Fruit fly (Drosophila melanogaster) whole organism, embryonic: ENCODE measurements around the gene Ns4.

ENCODE experiments used
- B-H2 ChIP-seq: fragments of 200-800 bp; sonication (Bioruptor generic); optimal IDR thresholded peaks from 2 replicates; lab custom pipeline; 2018; ENCODE audit warnings: missing biosample characterization, mild to moderate bottlenecking, missing genetic modification characterization
- BEAF-32 ChIP-seq: fragments of 200-800 bp; sonication (Bioruptor generic); optimal IDR thresholded peaks from 3 replicates; lab custom pipeline; 2017; ENCODE audit warnings: missing biosample characterization, missing genetic modification characterization, mild to moderate bottlenecking, moderate library complexity, missing genetic modification reagents
- Bteb2 ChIP-seq: fragments of 200-800 bp; sonication (Bioruptor generic); optimal IDR thresholded peaks from 2 replicates; lab custom pipeline; 2016; ENCODE audit warnings: missing biosample characterization, missing genetic modification characterization
- CG10209 ChIP-seq: fragments of 200-800 bp; sonication (Bioruptor generic); optimal IDR thresholded peaks from 3 replicates; lab custom pipeline; 2017; ENCODE audit warnings: missing biosample characterization, mild to moderate bottlenecking, missing genetic modification characterization, missing genetic modification reagents
- CG12219 ChIP-seq: fragments of 200-800 bp; sonication (Bioruptor generic); optimal IDR thresholded peaks from 3 replicates; lab custom pipeline; 2018; ENCODE audit warnings: missing biosample characterization, mild to moderate bottlenecking, missing genetic modification characterization
- CG12942 ChIP-seq: fragments of 200-800 bp; sonication (Bioruptor generic); optimal IDR thresholded peaks from 3 replicates; lab custom pipeline; 2016; ENCODE audit warnings: missing biosample characterization, missing genetic modification characterization
- CG13624 ChIP-seq: fragments of 200-800 bp; sonication (Bioruptor generic); optimal IDR thresholded peaks from 2 replicates; lab custom pipeline; 2016; ENCODE audit warnings: missing biosample characterization, missing genetic modification characterization
- CG14667 ChIP-seq: fragments of 200-800 bp; sonication (Bioruptor generic); IDR thresholded peaks from 2 replicates; pipeline ENCODE4 v1.3.6; 2022; ENCODE audit warnings: missing biosample characterization, missing genetic modification characterization
- CG14710 ChIP-seq: fragments of 200-800 bp; sonication (Bioruptor generic); optimal IDR thresholded peaks from 3 replicates; lab custom pipeline; 2019; ENCODE audit warnings: missing biosample characterization, mild to moderate bottlenecking, missing genetic modification characterization, moderate library complexity
- CG15696 ChIP-seq: fragments of 200-800 bp; sonication (Bioruptor generic); optimal IDR thresholded peaks from 2 replicates; lab custom pipeline; 2019; ENCODE audit warnings: missing biosample characterization, mild to moderate bottlenecking, missing genetic modification characterization, moderate library complexity
- CG17385 ChIP-seq: fragments of 200-800 bp; sonication (Bioruptor generic); optimal IDR thresholded peaks from 3 replicates; lab custom pipeline; 2018; ENCODE audit warnings: missing biosample characterization, mild to moderate bottlenecking, missing genetic modification characterization
- CG17568 ChIP-seq: fragments of 200-800 bp; sonication (Bioruptor generic); optimal IDR thresholded peaks from 2 replicates; lab custom pipeline; 2018; ENCODE audit warnings: missing biosample characterization, mild to moderate bottlenecking, missing genetic modification characterization, moderate library complexity
- CG18619 ChIP-seq: fragments of 200-800 bp; sonication (Bioruptor generic); optimal IDR thresholded peaks from 3 replicates; lab custom pipeline; 2017; ENCODE audit warnings: missing biosample characterization, mild to moderate bottlenecking, missing genetic modification characterization
- CG2120 ChIP-seq: fragments of 200-800 bp; sonication (Bioruptor generic); optimal IDR thresholded peaks from 3 replicates; lab custom pipeline; 2016; ENCODE audit warnings: missing biosample characterization, missing genetic modification characterization
- CG2889 ChIP-seq: fragments of 200-800 bp; sonication (Bioruptor generic); IDR thresholded peaks from 3 replicates; pipeline ENCODE4 v1.3.6; 2022; ENCODE audit warnings: missing biosample characterization, missing genetic modification characterization
- CG33213 ChIP-seq: fragments of 200-800 bp; sonication (Bioruptor generic); optimal IDR thresholded peaks from 3 replicates; lab custom pipeline; 2016; ENCODE audit warnings: missing biosample characterization, missing genetic modification characterization
- CG4282 ChIP-seq: fragments of 200-800 bp; sonication (Bioruptor generic); optimal IDR thresholded peaks from 2 replicates; lab custom pipeline; 2016; ENCODE audit warnings: missing biosample characterization, missing genetic modification characterization
- CG7745 ChIP-seq: fragments of 200-800 bp; sonication (Bioruptor generic); optimal IDR thresholded peaks from 2 replicates; lab custom pipeline; 2018; ENCODE audit warnings: missing biosample characterization, mild to moderate bottlenecking, missing genetic modification characterization, moderate library complexity
- CG8290 ChIP-seq, 3 experiments: fragments of 200-800 bp; sonication (Bioruptor generic); optimal IDR thresholded peaks; 2 replicates each; lab custom pipeline; 2016 to 2019; ENCODE audit warnings: missing biosample characterization in 3 of 3, missing genetic modification characterization in 3 of 3, mild to moderate bottlenecking in 2 of 3, moderate library complexity in 1 of 3
- CG9817 ChIP-seq: fragments of 200-800 bp; sonication (Bioruptor generic); optimal IDR thresholded peaks from 2 replicates; lab custom pipeline; 2018; ENCODE audit warnings: missing biosample characterization, mild to moderate bottlenecking, missing genetic modification characterization, moderate library complexity
- E2f1 ChIP-seq: fragments of 200-800 bp; sonication (Bioruptor generic); IDR thresholded peaks from 2 replicates; pipeline ENCODE4 v1.3.6; 2022; ENCODE audit warnings: missing biosample characterization, missing genetic modification characterization
- E2f2 ChIP-seq: fragments of 200-800 bp; sonication (Bioruptor generic); IDR thresholded peaks from 2 replicates; pipeline ENCODE4 v1.3.6; 2022; ENCODE audit warnings: missing biosample characterization, missing genetic modification characterization
- Eip74EF ChIP-seq, 2 experiments: fragments of 200-800 bp in 1 of 2; fragments of >200 bp in 1 of 2; sonication (Bioruptor generic) in 1 of 2; optimal IDR thresholded peaks; 2 replicates each; lab custom pipeline; 2017 to 2019; ENCODE audit warnings: missing biosample characterization in 2 of 2, missing genetic modification characterization in 2 of 2, mild to moderate bottlenecking in 1 of 2, moderate library complexity in 1 of 2
- HLHmδ ChIP-seq: fragments of 200-800 bp; sonication (Bioruptor generic); optimal IDR thresholded peaks from 2 replicates; lab custom pipeline; 2018; ENCODE audit warnings: missing biosample characterization, mild to moderate bottlenecking, missing genetic modification characterization, moderate library complexity
- Hey ChIP-seq: fragments of 200-800 bp; sonication (Bioruptor generic); optimal IDR thresholded peaks from 3 replicates; lab custom pipeline; 2018; ENCODE audit warnings: missing biosample characterization, mild to moderate bottlenecking, missing genetic modification characterization
- Hr39 ChIP-seq: fragments of >200 bp; optimal IDR thresholded peaks from 2 replicates; lab custom pipeline; 2017
- Oli ChIP-seq: fragments of 200-800 bp; sonication (Bioruptor generic); optimal IDR thresholded peaks from 2 replicates; lab custom pipeline; 2018; ENCODE audit warnings: missing biosample characterization, mild to moderate bottlenecking, missing genetic modification characterization, moderate library complexity
- Ptx1 ChIP-seq: fragments of 200-800 bp; sonication (Bioruptor generic); IDR thresholded peaks from 2 replicates; pipeline ENCODE4 v1.3.6; 2022; ENCODE audit warnings: missing biosample characterization, missing genetic modification characterization
- Tbp ChIP-seq: fragments of >200 bp; optimal IDR thresholded peaks from 2 replicates; lab custom pipeline; 2018; ENCODE audit warnings: missing biosample characterization, missing genetic modification characterization
- ac ChIP-seq: fragments of 200-800 bp; sonication (Bioruptor generic); optimal IDR thresholded peaks from 3 replicates; lab custom pipeline; 2017; ENCODE audit warnings: missing biosample characterization, mild to moderate bottlenecking, missing genetic modification characterization
- bbx ChIP-seq: fragments of 200-800 bp; sonication (Bioruptor generic); IDR thresholded peaks from 2 replicates; pipeline ENCODE4 v1.3.6; 2022; ENCODE audit warnings: missing biosample characterization, missing genetic modification characterization; ENCODE audit not compliant: partially characterized antibody
- btn ChIP-seq: fragments of 200-800 bp; sonication (Bioruptor generic); optimal IDR thresholded peaks from 2 replicates; lab custom pipeline; 2016; ENCODE audit warnings: missing biosample characterization, missing genetic modification characterization
- croc ChIP-seq: fragments of 200-800 bp; sonication (Bioruptor generic); conservative IDR thresholded peaks from 3 replicates; pipeline ENCODE4 v1.3.6; 2022; ENCODE audit warnings: missing biosample characterization, missing genetic modification characterization
- disco-r ChIP-seq: fragments of 200-800 bp; sonication (Bioruptor generic); optimal IDR thresholded peaks from 2 replicates; lab custom pipeline; 2016; ENCODE audit warnings: missing biosample characterization, missing genetic modification characterization
- dm ChIP-seq: fragments of 200-800 bp; sonication (Bioruptor generic); optimal IDR thresholded peaks from 3 replicates; lab custom pipeline; 2016; ENCODE audit warnings: missing biosample characterization, missing genetic modification characterization
- emc ChIP-seq: fragments of 200-800 bp; sonication (Bioruptor generic); optimal IDR thresholded peaks from 2 replicates; lab custom pipeline; 2016; ENCODE audit warnings: missing biosample characterization, missing genetic modification characterization
- fu2 ChIP-seq: fragments of 200-800 bp; sonication (Bioruptor generic); optimal IDR thresholded peaks from 2 replicates; lab custom pipeline; 2016; ENCODE audit warnings: missing biosample characterization, missing genetic modification characterization
- gt ChIP-seq: fragments of 200-800 bp; sonication (Bioruptor generic); IDR thresholded peaks from 2 replicates; pipeline ENCODE4 v1.3.6; 2022; ENCODE audit warnings: missing biosample characterization, missing genetic modification characterization
- hb ChIP-seq: fragments of 200-800 bp; sonication (Bioruptor generic); IDR thresholded peaks from 3 replicates; pipeline ENCODE4 v1.3.6; 2022; ENCODE audit warnings: missing biosample characterization, missing genetic modification characterization; ENCODE audit not compliant: partially characterized antibody
- her ChIP-seq: fragments of 200-800 bp; sonication (Bioruptor generic); optimal IDR thresholded peaks from 2 replicates; lab custom pipeline; 2016; ENCODE audit warnings: missing biosample characterization, missing genetic modification characterization
- jigr1 ChIP-seq: fragments of 200-800 bp; sonication (Bioruptor generic); IDR thresholded peaks from 3 replicates; pipeline ENCODE4 v1.3.6; 2022; ENCODE audit warnings: missing biosample characterization, missing genetic modification characterization
- knrl ChIP-seq: fragments of 200-800 bp; sonication (Bioruptor generic); IDR thresholded peaks from 3 replicates; pipeline ENCODE4 v1.3.6; 2022; ENCODE audit warnings: missing biosample characterization, missing genetic modification characterization; ENCODE audit not compliant: partially characterized antibody
- pum ChIP-seq: fragments of 200-800 bp; sonication (Bioruptor generic); optimal IDR thresholded peaks from 2 replicates; lab custom pipeline; 2016; ENCODE audit warnings: missing biosample characterization, missing genetic modification characterization
- sob ChIP-seq: fragments of 200-800 bp; sonication (Bioruptor generic); IDR thresholded peaks from 2 replicates; pipeline ENCODE4 v1.3.6; 2022; ENCODE audit warnings: missing biosample characterization, missing genetic modification characterization
- sr ChIP-seq: fragments of 200-800 bp; sonication (Bioruptor generic); IDR thresholded peaks from 3 replicates; pipeline ENCODE4 v1.3.6; 2022; ENCODE audit warnings: missing biosample characterization, missing genetic modification characterization
- trem ChIP-seq: fragments of 200-800 bp; optimal IDR thresholded peaks from 3 replicates; lab custom pipeline; 2019; ENCODE audit warnings: missing biosample characterization, mild to moderate bottlenecking, missing genetic modification characterization, moderate library complexity
- tup ChIP-seq: fragments of 200-800 bp; sonication (Bioruptor generic); optimal IDR thresholded peaks from 2 replicates; lab custom pipeline; 2016; ENCODE audit warnings: missing biosample characterization, mild to moderate bottlenecking, missing genetic modification characterization, moderate library complexity
- unc-4 ChIP-seq: fragments of 200-800 bp; sonication (Bioruptor generic); IDR thresholded peaks from 2 replicates; pipeline ENCODE4 v1.3.6; 2022; ENCODE audit warnings: missing biosample characterization, missing genetic modification characterization; ENCODE audit not compliant: partially characterized antibody
- usp ChIP-seq: fragments of >200 bp; optimal IDR thresholded peaks from 2 replicates; lab custom pipeline; 2017; ENCODE audit warnings: missing biosample characterization, missing genetic modification characterization
- wdn ChIP-seq: fragments of 200-800 bp; sonication (Bioruptor generic); IDR thresholded peaks from 2 replicates; pipeline ENCODE4 v1.3.6; 2022; ENCODE audit warnings: missing biosample characterization, missing genetic modification characterization
- yki ChIP-seq: fragments of >200 bp; optimal IDR thresholded peaks from 3 replicates; lab custom pipeline; 2018

The Ns4 gene

dm6 chr2L:20793881-20794280 lies 41.6 kb downstream of the Ns4 start (continued):
- TF ChIP-seq bbx (GFP tag; lab: Robert Waterston, UW) (peak; percentile 54), Ptx1 (no peak), CG33213 (GFP tag; lab: Kevin White, UChicago) (no peak), CG9817 (tag; lab: Kevin White, UChicago) (no peak), wdn (GFP tag; lab: Robert Waterston, UW) (0 out of 2 replicates have a peak, but pooled peaks have one; percentile 14), Tbp (no peak), CG4282 (no peak), btn (GFP tag; lab: Kevin White, UChicago) (no peak), CG10209 (GFP tag; lab: Kevin White, UChicago) (no peak), CG14710 (tag; lab: Kevin White, UChicago) (no peak), hb (no peak), Eip74EF (GFP tag; optimal IDR thresholded peaks at IDR 0.05; lab: Kevin White, UChicago) (no peak), CG13624 (no peak), HLHmδ (GFP tag; lab: Kevin White, UChicago) (peak; percentile 76), sob (GFP tag; lab: Robert Waterston, UW) (0 out of 2 replicates have a peak, but pooled peaks have one; percentile 40), trem (tag; lab: Kevin White, UChicago) (no peak), CG12219 (no peak), jigr1 (GFP tag; lab: Robert Waterston, UW) (no peak), knrl (GFP tag; lab: Robert Waterston, UW) (0 out of 3 replicates have a peak, but pooled peaks have one; percentile 19), CG12942 (no peak), CG15696 (tag; lab: Kevin White, UChicago) (no peak), dm (GFP tag; lab: Kevin White, UChicago) (no peak), CG2120 (GFP tag; lab: Kevin White, UChicago) (no peak), CG18619 (GFP tag; lab: Kevin White, UChicago) (no peak), usp (no peak), disco-r (GFP tag; lab: Kevin White, UChicago) (no peak), emc (GFP tag; lab: Kevin White, UChicago) (no peak), unc-4 (GFP tag; lab: Robert Waterston, UW) (peak; percentile 50; the same call in 1 of the 2 replicates), E2f2 (GFP tag; lab: Robert Waterston, UW) (no peak), Hr39 (no peak), yki (lab: Kevin White, UChicago) (no peak), BEAF-32 (GFP tag; lab: Kevin White, UChicago) (peak; percentile 31), CG17568 (no peak), B-H2 (GFP tag; lab: Kevin White, UChicago) (peak; percentile 48), CG17385 (GFP tag; lab: Kevin White, UChicago) (no peak), her (GFP tag; lab: Kevin White, UChicago) (peak; percentile 45), gt (no peak), tup (no peak), Oli (tag; lab: Kevin White, UChicago) (no peak), CG2889 (GFP tag; lab: Robert Waterston, UW) (no peak), E2f1 (GFP tag; lab: Robert Waterston, UW) (no peak), CG7745 (tag; lab: Kevin White, UChicago) (no peak), croc (GFP tag; lab: Robert Waterston, UW) (no peak), ac (GFP tag; lab: Kevin White, UChicago) (no peak), CG14667 (GFP tag; lab: Robert Waterston, UW) (no peak), pum (no peak), fu2 (GFP tag; lab: Kevin White, UChicago) (no peak), CG8290 (GFP tag; optimal IDR thresholded peaks at IDR 0.05; lab: Kevin White, UChicago) (no peak), CG8290 (tag; optimal IDR thresholded peaks at IDR 0.05; lab: Kevin White, UChicago) (peak in 1 of 2 experiments; percentile 60), Hey (tag; lab: Kevin White, UChicago) (no peak), sr (GFP tag; lab: Robert Waterston, UW) (no peak; the same call in 2 of the 3 replicates), Bteb2 (GFP tag; lab: Kevin White, UChicago) (no peak)
